Worm (Caenorhabditis elegans) whole organism, L4 larva: ENCODE results near the gene vps-35.
A peak's percentile ranks its signal among the peaks of the same experiment; 100 is the strongest.

ENCODE experiments used
- F10B5.3 ChIP-seq: sonication (generic microtip); optimal IDR thresholded peaks from 2 replicates; lab custom pipeline; 2016; ENCODE audit warnings: mild to moderate bottlenecking, missing genetic modification characterization, missing compliant biosample characterization
- Y105C5A.15 ChIP-seq: fragments of 200-800 bp; sonication (Bioruptor generic); IDR thresholded peaks from 2 replicates; pipeline ENCODE4 v1.3.6; 2022; ENCODE audit warnings: missing genetic modification characterization, missing compliant biosample characterization
- aha-1 ChIP-seq: fragments of 150-350 bp; peaks from one replicate; lab custom pipeline; 2014; ENCODE audit warnings: missing biosample characterization, missing genetic modification characterization
- aly-2 ChIP-seq: sonication (generic microtip); optimal IDR thresholded peaks from 2 replicates; lab custom pipeline; 2018; ENCODE audit warnings: missing biosample characterization, missing genetic modification characterization
- arid-1 ChIP-seq: fragments of 200-800 bp; sonication (Bioruptor generic); conservative IDR thresholded peaks from 2 replicates; pipeline ENCODE4 v1.3.6; 2022; ENCODE audit warnings: missing genetic modification reagents, missing genetic modification characterization, missing compliant biosample characterization
- ceh-28 ChIP-seq: fragments of 150-350 bp; optimal IDR thresholded peaks from 2 replicates; lab custom pipeline; 2014; ENCODE audit warnings: missing biosample characterization, missing genetic modification reagents, missing genetic modification characterization
- ceh-32 ChIP-seq: sonication (generic microtip); optimal IDR thresholded peaks from 2 replicates; lab custom pipeline; 2016; ENCODE audit warnings: mild to moderate bottlenecking, missing genetic modification characterization, missing compliant biosample characterization; ENCODE audit not compliant: poor library complexity
- ceh-62 ChIP-seq: sonication (generic microtip); optimal IDR thresholded peaks from 2 replicates; lab custom pipeline; 2017; ENCODE audit warnings: missing biosample characterization, missing genetic modification characterization
- ceh-82 ChIP-seq: sonication (generic microtip); optimal IDR thresholded peaks from 2 replicates; lab custom pipeline; 2017; ENCODE audit warnings: missing biosample characterization, missing genetic modification characterization
- daf-12 ChIP-seq: fragments of 150-350 bp; optimal IDR thresholded peaks from 2 replicates; lab custom pipeline; 2014; ENCODE audit warnings: missing biosample characterization, missing genetic modification reagents, missing genetic modification characterization
- dmd-9 ChIP-seq: fragments of 200-800 bp; sonication (Bioruptor generic); IDR thresholded peaks from 2 replicates; pipeline ENCODE4 v1.3.6; 2022; ENCODE audit warnings: missing genetic modification reagents, missing genetic modification characterization, missing compliant biosample characterization
- dpl-1 ChIP-seq: fragments of 150-350 bp; optimal IDR thresholded peaks from 2 replicates; lab custom pipeline; 2014; ENCODE audit warnings: missing biosample characterization, missing genetic modification reagents, missing genetic modification characterization
- duxl-1 ChIP-seq: sonication (generic microtip); optimal IDR thresholded peaks from 2 replicates; lab custom pipeline; 2016; ENCODE audit warnings: mild to moderate bottlenecking, missing genetic modification characterization, moderate library complexity, missing compliant biosample characterization; ENCODE audit not compliant: poor library complexity
- fkh-10 ChIP-seq: fragments of 150-350 bp; optimal IDR thresholded peaks from 2 replicates; lab custom pipeline; 2014; ENCODE audit warnings: missing biosample characterization, missing genetic modification reagents, missing genetic modification characterization
- gei-8 ChIP-seq: fragments of 200-800 bp; sonication (Bioruptor generic); optimal IDR thresholded peaks from 2 replicates; lab custom pipeline; 2018; ENCODE audit warnings: mild to moderate bottlenecking, missing genetic modification characterization, missing compliant biosample characterization
- hif-1 ChIP-seq, 2 experiments: sonication (generic microtip); optimal IDR thresholded peaks; 2 replicates each; lab custom pipeline; 2016 to 2017; ENCODE audit warnings: missing compliant biosample characterization in 2 of 2, missing genetic modification characterization in 2 of 2, missing genetic modification reagents in 2 of 2, missing genotype in 2 of 2, mild to moderate bottlenecking in 1 of 2
- hlh-11 ChIP-seq: fragments of 200-800 bp; sonication (Bioruptor generic); optimal IDR thresholded peaks from 2 replicates; lab custom pipeline; 2018; ENCODE audit warnings: mild to moderate bottlenecking, missing genetic modification characterization, missing compliant biosample characterization
- jun-1 ChIP-seq: fragments of 150-350 bp; optimal IDR thresholded peaks from 2 replicates; lab custom pipeline; 2014; ENCODE audit warnings: missing biosample characterization, missing genetic modification reagents, missing genetic modification characterization
- lin-13 ChIP-seq: fragments of 150-350 bp; optimal IDR thresholded peaks from 2 replicates; lab custom pipeline; 2014; ENCODE audit warnings: missing biosample characterization, missing genetic modification reagents, missing genetic modification characterization
- lin-39 ChIP-seq: fragments of 150-350 bp; optimal IDR thresholded peaks from 2 replicates; lab custom pipeline; 2014; ENCODE audit warnings: missing biosample characterization, missing genetic modification reagents, missing genetic modification characterization
- lir-3 ChIP-seq: sonication (generic microtip); optimal IDR thresholded peaks from 2 replicates; lab custom pipeline; 2016; ENCODE audit warnings: mild to moderate bottlenecking, missing genetic modification characterization, missing compliant biosample characterization
- lsy-2 ChIP-seq, 2 experiments: fragments of 150-350 bp in 1 of 2; sonication (generic microtip) in 1 of 2; optimal IDR thresholded peaks; 2 replicates each; lab custom pipeline; 2014 to 2017; ENCODE audit warnings: missing biosample characterization in 2 of 2, missing genetic modification characterization in 2 of 2
- mxl-2 ChIP-seq: fragments of 200-800 bp; sonication (Bioruptor generic); conservative IDR thresholded peaks from 2 replicates; pipeline ENCODE4 v1.3.6; 2022; ENCODE audit warnings: missing genetic modification reagents, missing genetic modification characterization, missing compliant biosample characterization
- nhr-11 ChIP-seq: fragments of 150-350 bp; optimal IDR thresholded peaks from 2 replicates; lab custom pipeline; 2014; ENCODE audit warnings: missing biosample characterization, missing genetic modification characterization
- nhr-237 ChIP-seq: sonication (generic microtip); optimal IDR thresholded peaks from 2 replicates; lab custom pipeline; 2017; ENCODE audit warnings: missing biosample characterization, missing genetic modification characterization
- nhr-41 ChIP-seq: fragments of 200-800 bp; sonication (Bioruptor generic); IDR thresholded peaks from 2 replicates; pipeline ENCODE4 v1.3.6; 2022; ENCODE audit warnings: missing genetic modification reagents, missing genetic modification characterization, missing compliant biosample characterization
- nhr-48 ChIP-seq: sonication (generic microtip); optimal IDR thresholded peaks from 2 replicates; lab custom pipeline; 2016; ENCODE audit warnings: mild to moderate bottlenecking, missing genetic modification characterization, missing compliant biosample characterization
- nhr-77 ChIP-seq: fragments of 150-350 bp; optimal IDR thresholded peaks from 2 replicates; lab custom pipeline; 2014; ENCODE audit warnings: missing biosample characterization, missing genetic modification characterization
- php-3 ChIP-seq: fragments of 200-800 bp; sonication (Bioruptor generic); IDR thresholded peaks from 2 replicates; pipeline ENCODE4 v1.3.6; 2022; ENCODE audit warnings: missing genetic modification reagents, missing genetic modification characterization, missing compliant biosample characterization
- sdz-12 ChIP-seq: fragments of 200-800 bp; sonication (Bioruptor generic); optimal IDR thresholded peaks from 2 replicates; lab custom pipeline; 2018; ENCODE audit warnings: mild to moderate bottlenecking, missing genetic modification characterization, missing compliant biosample characterization
- set-16 ChIP-seq: fragments of 200-800 bp; sonication (Bioruptor generic); IDR thresholded peaks from 2 replicates; pipeline ENCODE4 v1.3.6; 2022; ENCODE audit warnings: missing genetic modification reagents, missing genetic modification characterization, missing compliant biosample characterization
- skn-1 ChIP-seq: fragments of 150-350 bp; optimal IDR thresholded peaks from 2 replicates; lab custom pipeline; 2014; ENCODE audit warnings: missing biosample characterization, missing genetic modification characterization
- spr-1 ChIP-seq: sonication (generic microtip); optimal IDR thresholded peaks from 2 replicates; lab custom pipeline; 2016; ENCODE audit warnings: mild to moderate bottlenecking, missing genetic modification characterization, missing compliant biosample characterization
- tag-97 ChIP-seq: fragments of 200-800 bp; sonication (Bioruptor generic); IDR thresholded peaks from 2 replicates; pipeline ENCODE4 v1.3.6; 2022; ENCODE audit warnings: missing genetic modification characterization, missing compliant biosample characterization
- unc-130 ChIP-seq: sonication (generic microtip); optimal IDR thresholded peaks from 2 replicates; lab custom pipeline; 2016; ENCODE audit warnings: missing genetic modification reagents, missing genetic modification characterization, missing compliant biosample characterization
- unc-39 ChIP-seq: sonication (generic microtip); optimal IDR thresholded peaks from 2 replicates; lab custom pipeline; 2017; ENCODE audit warnings: missing biosample characterization, missing genetic modification characterization
- unc-62 ChIP-seq, 3 experiments: fragments of 150-350 bp in 1 of 3; sonication (generic microtip); optimal IDR thresholded peaks in 2 of 3; peaks in 1 of 3; 1 replicate in 1 of 3; 2 replicates in 2 of 3; lab custom pipeline; 2014 to 2017; ENCODE audit warnings: missing biosample characterization in 3 of 3, missing genetic modification characterization in 3 of 3, missing genetic modification reagents in 3 of 3, missing genotype in 1 of 3
- vab-7 ChIP-seq: fragments of 200-800 bp; sonication (Bioruptor generic); IDR thresholded peaks from 2 replicates; pipeline ENCODE4 v1.3.6; 2022; ENCODE audit warnings: missing genetic modification reagents, missing genetic modification characterization, missing compliant biosample characterization
- ztf-11 ChIP-seq: fragments of 150-350 bp; optimal IDR thresholded peaks from 2 replicates; lab custom pipeline; 2014; ENCODE audit warnings: missing biosample characterization, missing genetic modification characterization

The vps-35 gene

ce11 chrII:5901407-5902026 lies 6.1 kb upstream of the vps-35 start (continued):
- TF ChIP-seq lin-39 (no peak), unc-130 (GFP tag; lab: Kevin White, UChicago) (no peak), tag-97 (GFP tag; lab: Robert Waterston, UW) (no peak), set-16 (GFP tag; lab: Robert Waterston, UW) (peak; percentile 99), unc-62 (GFP tag; optimal IDR thresholded peaks at IDR 0.05 in 1 of 2; lab: Kevin White, UChicago) (peak in 1 of 2 experiments; percentile 93), unc-62 (tag; optimal IDR thresholded peaks at IDR 0.05; lab: Kevin White, UChicago) (no peak), nhr-11 (no peak), nhr-77 (no peak), aha-1 (tag; lab: Kevin White, UChicago) (no peak), ceh-62 (tag; lab: Kevin White, UChicago) (no peak), mxl-2 (no peak), F10B5.3 (peak; percentile 55), duxl-1 (no peak), Y105C5A.15 (GFP tag; lab: Robert Waterston, UW) (no peak), lsy-2 (tag; optimal IDR thresholded peaks at IDR 0.05; lab: Kevin White, UChicago) (peak in 1 of 2 experiments; percentile 15), sdz-12 (GFP tag; lab: Kevin White, UChicago) (no peak), ceh-28 (tag; lab: Kevin White, UChicago) (no peak), skn-1 (no peak), hif-1 (tag; optimal IDR thresholded peaks at IDR 0.05; lab: Kevin White, UChicago) (peak in 1 of 2 experiments; percentile 65), spr-1 (tag; lab: Kevin White, UChicago) (peak; percentile 58), nhr-237 (tag; lab: Kevin White, UChicago) (no peak), fkh-10 (GFP tag; lab: Kevin White, UChicago) (no peak), lir-3 (tag; lab: Kevin White, UChicago) (no peak), unc-39 (tag; lab: Kevin White, UChicago) (no peak), php-3 (GFP tag; lab: Robert Waterston, UW) (no peak), vab-7 (no peak), gei-8 (GFP tag; lab: Kevin White, UChicago) (no peak), dpl-1 (peak; percentile 16), ceh-32 (tag; lab: Kevin White, UChicago) (peak; percentile 27), arid-1 (GFP tag; lab: Robert Waterston, UW) (0 out of 2 replicates have a peak, but pooled peaks have one; percentile 43), jun-1 (tag; lab: Kevin White, UChicago) (peak; percentile 4), lin-13 (GFP tag; lab: Kevin White, UChicago) (no peak), dmd-9 (GFP tag; lab: Robert Waterston, UW) (no peak), ztf-11 (no peak), hlh-11 (tag; lab: Kevin White, UChicago) (peak; percentile 90), ceh-82 (tag; lab: Kevin White, UChicago) (no peak), nhr-48 (peak; percentile 71)

- TF ChIP-seq nhr-41 (GFP tag; lab: Robert Waterston, UW) = no peak
- TF ChIP-seq mxl-2 = no peak
- TF ChIP-seq aha-1 (tag; lab: Kevin White, UChicago) = peak; percentile 96
- no peak for TF ChIP-seq nhr-11
- TF ChIP-seq aly-2 (tag; lab: Kevin White, UChicago) = no peak
Observed at ce11 chrII:5902139-5902538, 5.5 kb upstream of the vps-35 start.

- TF ChIP-seq aha-1 (tag; lab: Kevin White, UChicago) = peak; percentile 64
- TF ChIP-seq daf-12 = no peak
Observed at ce11 chrII:5904252-5904651, 3.4 kb upstream of the vps-35 start, which contains the start of gene tsp-18. TSS of gene tsp-18 (plus strand) at chrII:5904552.
